Fruit fly (Drosophila melanogaster) whole organism, embryonic: Measurements from ENCODE around the gene slp1.

Experiments used
- ATbp ChIP-seq: fragments of 200-800 bp; sonication (Bioruptor generic); optimal IDR thresholded peaks from 2 replicates; lab custom pipeline; 2017; ENCODE audit warnings: missing biosample characterization, mild to moderate bottlenecking, missing genetic modification characterization, missing genetic modification reagents
- Antp ChIP-seq: fragments of 200-800 bp; sonication (Bioruptor generic); optimal IDR thresholded peaks from 3 replicates; lab custom pipeline; 2016; ENCODE audit warnings: missing biosample characterization, missing genetic modification characterization
- Awh ChIP-seq: fragments of 200-800 bp; sonication (Bioruptor generic); IDR thresholded peaks from 2 replicates; pipeline ENCODE4, ENCODE4 v1.3.6; 2022; ENCODE audit warnings: missing biosample characterization, missing genetic modification characterization
- Blimp-1 ChIP-seq: fragments of 200-800 bp; sonication (Bioruptor generic); optimal IDR thresholded peaks from 3 replicates; lab custom pipeline; 2018; ENCODE audit warnings: missing biosample characterization, missing genetic modification characterization, mild to moderate bottlenecking, moderate library complexity, missing genetic modification reagents
- CG10959 ChIP-seq: fragments of 200-800 bp; sonication (Bioruptor generic); IDR thresholded peaks from 2 replicates; pipeline ENCODE4 v1.3.6; 2022; ENCODE audit warnings: missing biosample characterization, missing genetic modification characterization
- CG12219 ChIP-seq: fragments of 200-800 bp; sonication (Bioruptor generic); optimal IDR thresholded peaks from 3 replicates; lab custom pipeline; 2018; ENCODE audit warnings: missing biosample characterization, mild to moderate bottlenecking, missing genetic modification characterization
- CG12236 ChIP-seq: fragments of 200-800 bp; sonication (Bioruptor generic); optimal IDR thresholded peaks from 2 replicates; lab custom pipeline; 2016; ENCODE audit warnings: missing biosample characterization, missing genetic modification characterization
- CG13123 ChIP-seq: fragments of 200-800 bp; sonication (Bioruptor generic); optimal IDR thresholded peaks from 2 replicates; lab custom pipeline; 2016; ENCODE audit warnings: missing biosample characterization, missing genetic modification characterization
- CG1603 ChIP-seq: fragments of 200-800 bp; sonication (Bioruptor generic); optimal IDR thresholded peaks from 2 replicates; lab custom pipeline; 2019; ENCODE audit warnings: missing biosample characterization, mild to moderate bottlenecking, missing genetic modification characterization, moderate library complexity
- CG1647 ChIP-seq: fragments of 200-800 bp; sonication (Bioruptor generic); optimal IDR thresholded peaks from 3 replicates; lab custom pipeline; 2016; ENCODE audit warnings: missing biosample characterization, missing genetic modification characterization
- CG17186 ChIP-seq: fragments of 200-800 bp; sonication (Bioruptor generic); optimal IDR thresholded peaks from 3 replicates; lab custom pipeline; 2017; ENCODE audit warnings: missing biosample characterization, missing genetic modification reagents, missing genetic modification characterization
- CG17328 ChIP-seq: fragments of 200-800 bp; sonication (Bioruptor generic); IDR thresholded peaks from 2 replicates; pipeline ENCODE4 v1.3.6; 2022; ENCODE audit warnings: missing biosample characterization, missing genetic modification characterization
- CG17361 ChIP-seq: fragments of 200-800 bp; sonication (Bioruptor generic); IDR thresholded peaks from 3 replicates; pipeline ENCODE4 v1.3.6; 2022; ENCODE audit warnings: missing biosample characterization, missing genetic modification characterization
- CG2202 ChIP-seq: fragments of 200-800 bp; sonication (Bioruptor generic); optimal IDR thresholded peaks from 2 replicates; lab custom pipeline; 2018; ENCODE audit warnings: missing biosample characterization, mild to moderate bottlenecking, missing genetic modification characterization
- CG2678 ChIP-seq: fragments of 200-800 bp; sonication (Bioruptor generic); optimal IDR thresholded peaks from 3 replicates; lab custom pipeline; 2019; ENCODE audit warnings: missing biosample characterization, mild to moderate bottlenecking, missing genetic modification characterization, moderate library complexity
- CG33213 ChIP-seq: fragments of 200-800 bp; sonication (Bioruptor generic); optimal IDR thresholded peaks from 3 replicates; lab custom pipeline; 2016; ENCODE audit warnings: missing biosample characterization, missing genetic modification characterization
- CG34224 ChIP-seq: fragments of 200-800 bp; sonication (Bioruptor generic); IDR thresholded peaks from 3 replicates; pipeline ENCODE4 v1.3.6; 2022; ENCODE audit warnings: missing biosample characterization, missing genetic modification characterization; ENCODE audit not compliant: partially characterized antibody
- CG4404 ChIP-seq: fragments of 200-800 bp; sonication (Bioruptor generic); IDR thresholded peaks from 2 replicates; pipeline ENCODE4 v1.3.6; 2022; ENCODE audit warnings: missing biosample characterization, missing genetic modification characterization
- CG4820 ChIP-seq: fragments of 200-800 bp; sonication (Bioruptor generic); optimal IDR thresholded peaks from 3 replicates; lab custom pipeline; 2016; ENCODE audit warnings: missing biosample characterization, missing genetic modification characterization
- CG8281 ChIP-seq: fragments of 200-800 bp; sonication (Bioruptor generic); optimal IDR thresholded peaks from 2 replicates; lab custom pipeline; 2018; ENCODE audit warnings: missing biosample characterization, mild to moderate bottlenecking, missing genetic modification characterization, moderate library complexity
- CG8924 ChIP-seq: fragments of 200-800 bp; optimal IDR thresholded peaks from 3 replicates; lab custom pipeline; 2019; ENCODE audit warnings: missing biosample characterization, mild to moderate bottlenecking, missing genetic modification characterization, moderate library complexity
- CrebB ChIP-seq: fragments of 200-800 bp; sonication (Bioruptor generic); optimal IDR thresholded peaks from 3 replicates; lab custom pipeline; 2018; ENCODE audit warnings: missing biosample characterization, mild to moderate bottlenecking, missing genetic modification characterization
- HLH4C ChIP-seq: fragments of 200-800 bp; sonication (Bioruptor generic); IDR thresholded peaks from 3 replicates; pipeline ENCODE4 v1.3.6; 2022; ENCODE audit warnings: missing biosample characterization, missing genetic modification characterization; ENCODE audit not compliant: partially characterized antibody
- Hr51 ChIP-seq, 2 experiments: fragments of 200-800 bp; sonication (Bioruptor generic); optimal IDR thresholded peaks; 2 replicates in 1 of 2; 3 replicates in 1 of 2; lab custom pipeline; 2016 to 2018; ENCODE audit warnings: missing biosample characterization in 2 of 2, missing genetic modification characterization in 2 of 2, mild to moderate bottlenecking in 1 of 2, moderate library complexity in 1 of 2
- MTF-1 ChIP-seq: fragments of 200-800 bp; sonication (Bioruptor generic); optimal IDR thresholded peaks from 2 replicates; lab custom pipeline; 2018; ENCODE audit warnings: missing biosample characterization, mild to moderate bottlenecking, missing genetic modification characterization, borderline replicate concordance
- NC2β ChIP-seq: fragments of 200-800 bp; sonication (Bioruptor generic); optimal IDR thresholded peaks from 2 replicates; lab custom pipeline; 2016; ENCODE audit warnings: missing biosample characterization, missing genetic modification characterization
- NfI ChIP-seq: fragments of 200-800 bp; sonication (Bioruptor generic); optimal IDR thresholded peaks from 3 replicates; lab custom pipeline; 2018; ENCODE audit warnings: missing biosample characterization, mild to moderate bottlenecking, missing genetic modification characterization, moderate library complexity
- Spps ChIP-seq: fragments of 200-800 bp; sonication (Bioruptor generic); optimal IDR thresholded peaks from 2 replicates; lab custom pipeline; 2018; ENCODE audit warnings: missing biosample characterization, mild to moderate bottlenecking, missing genetic modification characterization
- Xrp1 ChIP-seq: fragments of 200-800 bp; sonication (Bioruptor generic); IDR thresholded peaks from 2 replicates; pipeline ENCODE4 v1.3.6; 2022; ENCODE audit warnings: missing biosample characterization, missing genetic modification characterization
- aop ChIP-seq: fragments of 200-800 bp; sonication (Bioruptor generic); IDR thresholded peaks from 2 replicates; pipeline ENCODE4 v1.3.6; 2022; ENCODE audit warnings: missing biosample characterization, missing genetic modification characterization
- chif ChIP-seq, 2 experiments: fragments of 200-800 bp; sonication (Bioruptor generic); optimal IDR thresholded peaks; 3 replicates each; lab custom pipeline; 2016; ENCODE audit warnings: missing biosample characterization in 2 of 2, missing genetic modification characterization in 2 of 2
- chn ChIP-seq: fragments of 200-800 bp; sonication (Bioruptor generic); optimal IDR thresholded peaks from 2 replicates; lab custom pipeline; 2016; ENCODE audit warnings: missing biosample characterization, missing genetic modification characterization
- ci ChIP-seq: fragments of 200-800 bp; sonication (Bioruptor generic); IDR thresholded peaks from 3 replicates; pipeline ENCODE4 v1.3.6; 2022; ENCODE audit warnings: missing biosample characterization, missing genetic modification characterization
- croc ChIP-seq: fragments of 200-800 bp; sonication (Bioruptor generic); conservative IDR thresholded peaks from 3 replicates; pipeline ENCODE4 v1.3.6; 2022; ENCODE audit warnings: missing biosample characterization, missing genetic modification characterization
- emc ChIP-seq: fragments of 200-800 bp; sonication (Bioruptor generic); optimal IDR thresholded peaks from 2 replicates; lab custom pipeline; 2016; ENCODE audit warnings: missing biosample characterization, missing genetic modification characterization
- en ChIP-seq: fragments of 200-800 bp; sonication (Bioruptor generic); optimal IDR thresholded peaks from 2 replicates; lab custom pipeline; 2016; ENCODE audit warnings: missing biosample characterization, missing genetic modification characterization
- eve ChIP-seq, 2 experiments: fragments of >200 bp; optimal IDR thresholded peaks; 2 replicates each; lab custom pipeline; 2017; ENCODE audit warnings: missing biosample characterization in 2 of 2, missing genetic modification characterization in 2 of 2
- gsb-n ChIP-seq: fragments of 200-800 bp; sonication (Bioruptor generic); optimal IDR thresholded peaks from 3 replicates; lab custom pipeline; 2018; ENCODE audit warnings: missing biosample characterization, mild to moderate bottlenecking, missing genetic modification characterization
- hb ChIP-seq: fragments of 200-800 bp; sonication (Bioruptor generic); IDR thresholded peaks from 3 replicates; pipeline ENCODE4 v1.3.6; 2022; ENCODE audit warnings: missing biosample characterization, missing genetic modification characterization; ENCODE audit not compliant: partially characterized antibody
- nerfin-1 ChIP-seq: fragments of 200-800 bp; sonication (Bioruptor generic); optimal IDR thresholded peaks from 3 replicates; lab custom pipeline; 2019; ENCODE audit warnings: missing biosample characterization, mild to moderate bottlenecking, missing genetic modification characterization, moderate library complexity
- nmo ChIP-seq: fragments of 200-800 bp; sonication (Bioruptor generic); optimal IDR thresholded peaks from 2 replicates; lab custom pipeline; 2018; ENCODE audit warnings: missing biosample characterization, mild to moderate bottlenecking, missing genetic modification characterization, moderate library complexity
- phol ChIP-seq: fragments of 200-800 bp; sonication (Bioruptor generic); optimal IDR thresholded peaks from 3 replicates; lab custom pipeline; 2018; ENCODE audit warnings: missing biosample characterization, mild to moderate bottlenecking, missing genetic modification characterization, moderate library complexity
- row ChIP-seq: fragments of 200-800 bp; sonication (Bioruptor generic); IDR thresholded peaks from 3 replicates; pipeline ENCODE4 v1.3.6; 2022; ENCODE audit warnings: missing biosample characterization, missing genetic modification characterization
- run ChIP-seq: fragments of 200-800 bp; sonication (Bioruptor generic); optimal IDR thresholded peaks from 3 replicates; lab custom pipeline; 2018; ENCODE audit warnings: missing biosample characterization, mild to moderate bottlenecking, missing genetic modification characterization
- sim ChIP-seq: fragments of 200-800 bp; sonication (Bioruptor generic); IDR thresholded peaks from 2 replicates; pipeline ENCODE4 v1.3.6; 2022; ENCODE audit warnings: missing biosample characterization, missing genetic modification characterization
- tin ChIP-seq: fragments of 200-800 bp; sonication (Bioruptor generic); optimal IDR thresholded peaks from 3 replicates; lab custom pipeline; 2016; ENCODE audit warnings: missing biosample characterization, missing genetic modification characterization
- tio ChIP-seq: fragments of 200-800 bp; sonication (Bioruptor generic); optimal IDR thresholded peaks from 2 replicates; lab custom pipeline; 2017; ENCODE audit warnings: missing biosample characterization, missing genetic modification characterization, inconsistent platforms
- trem ChIP-seq: fragments of 200-800 bp; optimal IDR thresholded peaks from 3 replicates; lab custom pipeline; 2019; ENCODE audit warnings: missing biosample characterization, mild to moderate bottlenecking, missing genetic modification characterization, moderate library complexity
- twi ChIP-seq: fragments of 200-800 bp; optimal IDR thresholded peaks from 2 replicates; lab custom pipeline; 2019; ENCODE audit warnings: missing biosample characterization, mild to moderate bottlenecking, missing genetic modification characterization, moderate library complexity
- zfh1 ChIP-seq: fragments of 200-800 bp; sonication (Bioruptor generic); IDR thresholded peaks from 3 replicates; pipeline ENCODE4 v1.3.6; 2022; ENCODE audit warnings: missing biosample characterization, missing genetic modification characterization

Gene slp1

dm6 chr2L:3852120-3852519 is 26.6 kb downstream of the slp1 start (continued):
- no peak for TF ChIP-seq CG17186 (GFP tag; lab: Kevin White, UChicago)
- TF ChIP-seq CG10959, result peak; percentile 43; the same call in 1 of the 2 replicates
- peak; percentile 19 for TF ChIP-seq ATbp (GFP tag; lab: Kevin White, UChicago)
- peak; percentile 60 for TF ChIP-seq twi (tag; lab: Kevin White, UChicago)
- TF ChIP-seq CG13123 (GFP tag; lab: Kevin White, UChicago), result peak; percentile 14
- peak; percentile 65 for TF ChIP-seq CG17328 (GFP tag; lab: Robert Waterston, UW)
- TF ChIP-seq CrebB (tag; lab: Kevin White, UChicago), result no peak
- TF ChIP-seq emc (GFP tag; lab: Kevin White, UChicago), result no peak
- peak; percentile 45 for TF ChIP-seq Antp (GFP tag; lab: Kevin White, UChicago)
- peak; percentile 52; the same call in 2 of the 3 replicates for TF ChIP-seq row (GFP tag; lab: Robert Waterston, UW)
- TF ChIP-seq CG8924 (tag; lab: Kevin White, UChicago), result peak; percentile 5
- TF ChIP-seq aop, result 0 out of 2 replicates have a peak, but pooled peaks have one; percentile 18
- peak in 1 of 2 experiments; percentile 32 for TF ChIP-seq Hr51 (GFP tag; optimal IDR thresholded peaks at IDR 0.05; lab: Kevin White, UChicago)
- TF ChIP-seq CG1603 (tag; lab: Kevin White, UChicago), result peak; percentile 84
- TF ChIP-seq run (tag; lab: Kevin White, UChicago), result no peak
- TF ChIP-seq eve (GFP tag; optimal IDR thresholded peaks at IDR 0.05; lab: Kevin White, UChicago), result peak in 1 of 2 experiments; percentile 40
- peak; percentile 20 for TF ChIP-seq chn (GFP tag; lab: Kevin White, UChicago)
- peak; percentile 37; the same call in 1 of the 2 replicates for TF ChIP-seq CG4404 (GFP tag; lab: Robert Waterston, UW)
- TF ChIP-seq nmo, result peak; percentile 61
- TF ChIP-seq chif (GFP tag; optimal IDR thresholded peaks at IDR 0.05; lab: Kevin White, UChicago), result peak; percentile 45 to 67
- peak; percentile 69 for TF ChIP-seq sim (GFP tag; lab: Robert Waterston, UW)
- TF ChIP-seq HLH4C (GFP tag; lab: Robert Waterston, UW), result no peak
- TF ChIP-seq MTF-1, result peak; percentile 9
- peak; percentile 0 for TF ChIP-seq NfI (GFP tag; lab: Kevin White, UChicago)
- TF ChIP-seq Awh (GFP tag; lab: Robert Waterston, UW), result 0 out of 2 replicates have a peak, but pooled peaks have one; percentile 13
- peak; percentile 39 for TF ChIP-seq tio (GFP tag; lab: Kevin White, UChicago)
- peak; percentile 63 for TF ChIP-seq tin (GFP tag; lab: Kevin White, UChicago)
- TF ChIP-seq gsb-n (tag; lab: Kevin White, UChicago), result peak; percentile 87
- no peak for TF ChIP-seq CG34224 (GFP tag; lab: Robert Waterston, UW)
- TF ChIP-seq en (GFP tag; lab: Kevin White, UChicago), result peak; percentile 15
- peak; percentile 60 for TF ChIP-seq CG4820
- no peak for TF ChIP-seq hb (GFP tag; lab: Robert Waterston, UW)
- TF ChIP-seq CG17361 (GFP tag; lab: Robert Waterston, UW), result 0 out of 3 replicates have a peak, but pooled peaks have one; percentile 45
- TF ChIP-seq CG8281 (tag; lab: Kevin White, UChicago), result no peak
- TF ChIP-seq CG33213, result no peak
- TF ChIP-seq Xrp1 (GFP tag; lab: Robert Waterston, UW), result peak; percentile 70
- TF ChIP-seq zfh1 (GFP tag; lab: Robert Waterston, UW), result peak; percentile 75
- peak; percentile 65 for TF ChIP-seq phol (tag; lab: Kevin White, UChicago)
- TF ChIP-seq nerfin-1, result peak; percentile 42
- no peak for TF ChIP-seq CG1647 (GFP tag; lab: Kevin White, UChicago)
- peak; percentile 48 for TF ChIP-seq croc (GFP tag; lab: Robert Waterston, UW)
- peak; percentile 68 for TF ChIP-seq Blimp-1
- peak; percentile 30 for TF ChIP-seq CG12236
- peak; percentile 49 for TF ChIP-seq CG2678 (tag; lab: Kevin White, UChicago)
- TF ChIP-seq Spps, result peak; percentile 47
- TF ChIP-seq ci, result peak; percentile 63; the same call in 1 of the 3 replicates
- peak; percentile 25 for TF ChIP-seq NC2β
- TF ChIP-seq trem (tag; lab: Kevin White, UChicago), result peak; percentile 39
- peak; percentile 34 for TF ChIP-seq CG2202 (tag; lab: Kevin White, UChicago)
- peak; percentile 26 for TF ChIP-seq CG12219 (GFP tag; lab: Kevin White, UChicago)
